Worm (Caenorhabditis elegans) whole organism, L4 larva: ENCODE data around the gene brap-2.

Experiments used
- F10B5.3 ChIP-seq: sonication (generic microtip); optimal IDR thresholded peaks from 2 replicates; lab custom pipeline; 2016; ENCODE audit warnings: mild to moderate bottlenecking, missing genetic modification characterization, missing compliant biosample characterization
- T20F7.1 ChIP-seq: fragments of 200-800 bp; sonication (Bioruptor generic); optimal IDR thresholded peaks from 2 replicates; lab custom pipeline; 2018; ENCODE audit warnings: mild to moderate bottlenecking, missing genetic modification characterization, missing compliant biosample characterization
- Y75B8A.6 ChIP-seq: fragments of 200-800 bp; sonication (Bioruptor generic); IDR thresholded peaks from 2 replicates; pipeline ENCODE4 v1.3.6; 2022; ENCODE audit warnings: missing genetic modification reagents, missing genetic modification characterization, missing compliant biosample characterization
- ZK337.2 ChIP-seq: fragments of 200-800 bp; sonication (Bioruptor generic); IDR thresholded peaks from 2 replicates; pipeline ENCODE4 v1.3.6; 2022; ENCODE audit warnings: missing genetic modification reagents, missing genetic modification characterization, missing compliant biosample characterization
- ZK546.5 ChIP-seq, 2 experiments: sonication (generic microtip); optimal IDR thresholded peaks; 2 replicates each; lab custom pipeline; 2017; ENCODE audit warnings: missing biosample characterization in 2 of 2, missing genetic modification characterization in 2 of 2
- aha-1 ChIP-seq: fragments of 150-350 bp; peaks from one replicate; lab custom pipeline; 2014; ENCODE audit warnings: missing biosample characterization, missing genetic modification characterization
- ama-1 ChIP-seq: fragments of 150-350 bp; optimal IDR thresholded peaks from 2 replicates; lab custom pipeline; 2014; ENCODE audit warnings: inconsistent platforms, mixed read lengths
- ceh-28 ChIP-seq: fragments of 150-350 bp; optimal IDR thresholded peaks from 2 replicates; lab custom pipeline; 2014; ENCODE audit warnings: missing biosample characterization, missing genetic modification reagents, missing genetic modification characterization
- ceh-32 ChIP-seq: sonication (generic microtip); optimal IDR thresholded peaks from 2 replicates; lab custom pipeline; 2016; ENCODE audit warnings: mild to moderate bottlenecking, missing genetic modification characterization, missing compliant biosample characterization; ENCODE audit not compliant: poor library complexity
- ceh-82 ChIP-seq: sonication (generic microtip); optimal IDR thresholded peaks from 2 replicates; lab custom pipeline; 2017; ENCODE audit warnings: missing biosample characterization, missing genetic modification characterization
- cey-2 ChIP-seq: sonication (generic microtip); optimal IDR thresholded peaks from 3 replicates; lab custom pipeline; 2017; ENCODE audit warnings: missing genetic modification characterization, mild to moderate bottlenecking, missing compliant biosample characterization, antibody characterized with exemption, borderline replicate concordance; ENCODE audit not compliant: insufficient read depth
- daf-16 ChIP-seq, 3 experiments: sonication (generic microtip); optimal IDR thresholded peaks; 2 replicates each; lab custom pipeline; 2016 to 2017; ENCODE audit warnings: missing genetic modification characterization in 3 of 3, missing genetic modification reagents in 3 of 3, mild to moderate bottlenecking in 2 of 3, missing compliant biosample characterization in 2 of 3, missing biosample characterization in 1 of 3, moderate library complexity in 1 of 3
- daf-8 ChIP-seq: fragments of 200-800 bp; sonication (Bioruptor generic); IDR thresholded peaks from 2 replicates; pipeline ENCODE4 v1.3.6; 2022; ENCODE audit warnings: missing genetic modification characterization, missing compliant biosample characterization
- dmd-6 ChIP-seq: fragments of 200-800 bp; sonication (Bioruptor generic); IDR thresholded peaks from 2 replicates; pipeline ENCODE4 v1.3.6; 2022; ENCODE audit warnings: missing genetic modification reagents, missing genetic modification characterization, missing compliant biosample characterization
- dpl-1 ChIP-seq: fragments of 150-350 bp; optimal IDR thresholded peaks from 2 replicates; lab custom pipeline; 2014; ENCODE audit warnings: missing biosample characterization, missing genetic modification reagents, missing genetic modification characterization
- fkh-10 ChIP-seq: fragments of 150-350 bp; optimal IDR thresholded peaks from 2 replicates; lab custom pipeline; 2014; ENCODE audit warnings: missing biosample characterization, missing genetic modification reagents, missing genetic modification characterization
- fos-1 ChIP-seq: fragments of 150-350 bp; optimal IDR thresholded peaks from 2 replicates; lab custom pipeline; 2014; ENCODE audit warnings: missing biosample characterization, missing genetic modification characterization
- gei-8 ChIP-seq: fragments of 200-800 bp; sonication (Bioruptor generic); optimal IDR thresholded peaks from 2 replicates; lab custom pipeline; 2018; ENCODE audit warnings: mild to moderate bottlenecking, missing genetic modification characterization, missing compliant biosample characterization
- lin-15B ChIP-seq: fragments of 150-350 bp; sonication (generic microtip); optimal IDR thresholded peaks from 3 replicates; lab custom pipeline; 2014; ENCODE audit warnings: missing biosample characterization, missing genetic modification characterization
- lin-29 ChIP-seq: fragments of 200-800 bp; sonication (Bioruptor generic); IDR thresholded peaks from 2 replicates; pipeline ENCODE4 v1.3.6; 2022; ENCODE audit warnings: missing genetic modification reagents, missing genetic modification characterization, missing compliant biosample characterization
- mdl-1 ChIP-seq, 2 experiments: fragments of 150-350 bp in 1 of 2; sonication (generic microtip) in 1 of 2; optimal IDR thresholded peaks; 2 replicates each; lab custom pipeline; 2014 to 2017; ENCODE audit warnings: missing biosample characterization in 2 of 2, missing genetic modification characterization in 2 of 2
- mep-1 ChIP-seq: fragments of 150-350 bp; sonication (generic microtip); optimal IDR thresholded peaks from 3 replicates; lab custom pipeline; 2014; ENCODE audit warnings: missing biosample characterization, missing genetic modification characterization
- mxl-2 ChIP-seq: fragments of 200-800 bp; sonication (Bioruptor generic); conservative IDR thresholded peaks from 2 replicates; pipeline ENCODE4 v1.3.6; 2022; ENCODE audit warnings: missing genetic modification reagents, missing genetic modification characterization, missing compliant biosample characterization
- mxl-3 ChIP-seq: fragments of 200-800 bp; sonication (Bioruptor generic); optimal IDR thresholded peaks from 2 replicates; lab custom pipeline; 2018; ENCODE audit warnings: mild to moderate bottlenecking, missing genetic modification characterization, missing compliant biosample characterization
- nhr-102 ChIP-seq: sonication (generic microtip); optimal IDR thresholded peaks from 2 replicates; lab custom pipeline; 2016; ENCODE audit warnings: mild to moderate bottlenecking, missing genetic modification characterization, moderate library complexity, missing compliant biosample characterization
- nhr-11 ChIP-seq: fragments of 150-350 bp; optimal IDR thresholded peaks from 2 replicates; lab custom pipeline; 2014; ENCODE audit warnings: missing biosample characterization, missing genetic modification characterization
- nhr-111 ChIP-seq: fragments of 200-800 bp; sonication (Bioruptor generic); optimal IDR thresholded peaks from 2 replicates; lab custom pipeline; 2018; ENCODE audit warnings: mild to moderate bottlenecking, missing genetic modification characterization, missing compliant biosample characterization
- nhr-237 ChIP-seq: sonication (generic microtip); optimal IDR thresholded peaks from 2 replicates; lab custom pipeline; 2017; ENCODE audit warnings: missing biosample characterization, missing genetic modification characterization
- nhr-48 ChIP-seq: sonication (generic microtip); optimal IDR thresholded peaks from 2 replicates; lab custom pipeline; 2016; ENCODE audit warnings: mild to moderate bottlenecking, missing genetic modification characterization, missing compliant biosample characterization
- nhr-6 ChIP-seq: fragments of 150-350 bp; optimal IDR thresholded peaks from 2 replicates; lab custom pipeline; 2014; ENCODE audit warnings: missing biosample characterization, missing genetic modification characterization
- php-3 ChIP-seq: fragments of 200-800 bp; sonication (Bioruptor generic); IDR thresholded peaks from 2 replicates; pipeline ENCODE4 v1.3.6; 2022; ENCODE audit warnings: missing genetic modification reagents, missing genetic modification characterization, missing compliant biosample characterization
- pqm-1 ChIP-seq: sonication (generic microtip); optimal IDR thresholded peaks from 2 replicates; lab custom pipeline; 2017; ENCODE audit warnings: missing biosample characterization, missing genetic modification characterization
- saeg-2 ChIP-seq: fragments of 200-800 bp; sonication (Bioruptor generic); IDR thresholded peaks from 2 replicates; pipeline ENCODE4 v1.3.6; 2022; ENCODE audit warnings: missing genetic modification reagents, missing genetic modification characterization, missing compliant biosample characterization
- sdz-12 ChIP-seq: fragments of 200-800 bp; sonication (Bioruptor generic); optimal IDR thresholded peaks from 2 replicates; lab custom pipeline; 2018; ENCODE audit warnings: mild to moderate bottlenecking, missing genetic modification characterization, missing compliant biosample characterization
- skn-1 ChIP-seq: fragments of 150-350 bp; optimal IDR thresholded peaks from 2 replicates; lab custom pipeline; 2014; ENCODE audit warnings: missing biosample characterization, missing genetic modification characterization
- snpc-1.2 ChIP-seq: fragments of 200-800 bp; sonication (Bioruptor generic); IDR thresholded peaks from 2 replicates; pipeline ENCODE4 v1.3.6; 2022; ENCODE audit warnings: missing genetic modification reagents, missing genetic modification characterization, missing compliant biosample characterization
- unc-130 ChIP-seq: sonication (generic microtip); optimal IDR thresholded peaks from 2 replicates; lab custom pipeline; 2016; ENCODE audit warnings: missing genetic modification reagents, missing genetic modification characterization, missing compliant biosample characterization
- unc-39 ChIP-seq: sonication (generic microtip); optimal IDR thresholded peaks from 2 replicates; lab custom pipeline; 2017; ENCODE audit warnings: missing biosample characterization, missing genetic modification characterization
- unc-62 ChIP-seq, 3 experiments: fragments of 150-350 bp in 1 of 3; sonication (generic microtip); optimal IDR thresholded peaks in 2 of 3; peaks in 1 of 3; 1 replicate in 1 of 3; 2 replicates in 2 of 3; lab custom pipeline; 2014 to 2017; ENCODE audit warnings: missing biosample characterization in 3 of 3, missing genetic modification characterization in 3 of 3, missing genetic modification reagents in 3 of 3, missing genotype in 1 of 3
- zfp-2 ChIP-seq: sonication (generic microtip); optimal IDR thresholded peaks from 2 replicates; lab custom pipeline; 2016; ENCODE audit warnings: mild to moderate bottlenecking, missing genetic modification characterization, missing compliant biosample characterization

Gene brap-2

DNA sequence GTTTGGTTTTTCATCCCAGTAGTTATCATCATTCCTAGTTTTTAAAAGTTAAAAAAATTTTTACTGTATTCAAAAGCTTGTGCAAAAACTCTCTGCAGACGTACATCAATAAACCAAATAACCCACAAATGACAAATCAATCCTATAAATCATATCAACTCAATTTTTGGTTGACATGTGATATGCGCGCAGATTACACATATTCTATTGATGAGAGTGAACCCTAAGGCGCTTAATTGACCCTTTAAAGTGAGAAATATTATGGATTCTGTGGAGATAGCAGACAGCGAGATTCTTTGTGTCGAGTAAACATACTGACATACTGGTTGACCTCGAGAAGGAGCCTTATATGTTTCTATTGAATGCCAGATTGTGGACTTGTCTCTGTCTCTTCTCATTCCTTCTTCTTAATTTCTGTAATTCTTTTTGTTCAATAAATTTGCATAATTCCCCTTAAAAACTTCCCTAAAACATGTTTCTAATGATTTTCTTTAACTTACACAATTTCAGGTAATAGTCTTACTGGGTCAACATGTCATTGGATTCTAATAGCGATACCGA, 23.3 kb upstream of the brap-2 start, which contains the start of gene EEED8.2:
EEED8.2 (plus strand) TSS at position 511 of the 561 bp plus-strand sequence.
- TF ChIP-seq gei-8 (GFP tag; lab: Kevin White, UChicago) (no peak), dmd-6 (no peak), unc-62 (GFP tag; optimal IDR thresholded peaks at IDR 0.05 in 1 of 2; lab: Kevin White, UChicago) (peak in 1 of 2 experiments; percentile 90), unc-62 (tag; optimal IDR thresholded peaks at IDR 0.05; lab: Kevin White, UChicago) (no peak), Y75B8A.6 (no peak), F10B5.3 (no peak)

DNA sequence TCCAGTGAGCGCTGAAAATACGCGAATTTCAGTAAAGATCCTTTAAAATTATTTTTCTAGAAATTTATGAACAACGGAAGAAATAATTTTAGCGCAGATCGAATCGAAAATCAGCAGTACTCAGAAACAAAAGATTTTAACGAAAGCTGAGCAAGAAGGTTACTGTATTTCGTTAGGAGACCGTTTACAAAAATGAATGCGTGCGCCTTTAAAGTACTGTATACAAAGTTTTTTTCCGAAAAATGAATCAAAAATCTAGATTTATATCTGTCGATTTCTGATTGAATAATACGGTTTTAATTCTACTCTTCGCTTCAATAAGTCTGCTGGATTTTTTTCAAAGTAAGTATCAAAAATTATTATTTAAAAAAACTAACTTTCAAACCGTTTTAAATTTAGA, 21.1 kb upstream of the brap-2 start, which contains the start of the genes EEED8.14 and EEED8.3:
EEED8.14 (minus strand) TSS at position 13 of the 400 bp plus-strand sequence.
EEED8.3 (plus strand) TSS at position 237 of the 400 bp plus-strand sequence.
- TF ChIP-seq ama-1 (lab: Kevin White, UChicago), result no peak
- no peak for TF ChIP-seq unc-39 (tag; lab: Kevin White, UChicago)
- TF ChIP-seq nhr-237, result no peak
- no peak for TF ChIP-seq skn-1 (tag; lab: Kevin White, UChicago)
- TF ChIP-seq ZK546.5 (tag; optimal IDR thresholded peaks at IDR 0.05; lab: Kevin White, UChicago), result no peak
- no peak for TF ChIP-seq T20F7.1
- TF ChIP-seq, all 104 proteins: peak for 0

DNA sequence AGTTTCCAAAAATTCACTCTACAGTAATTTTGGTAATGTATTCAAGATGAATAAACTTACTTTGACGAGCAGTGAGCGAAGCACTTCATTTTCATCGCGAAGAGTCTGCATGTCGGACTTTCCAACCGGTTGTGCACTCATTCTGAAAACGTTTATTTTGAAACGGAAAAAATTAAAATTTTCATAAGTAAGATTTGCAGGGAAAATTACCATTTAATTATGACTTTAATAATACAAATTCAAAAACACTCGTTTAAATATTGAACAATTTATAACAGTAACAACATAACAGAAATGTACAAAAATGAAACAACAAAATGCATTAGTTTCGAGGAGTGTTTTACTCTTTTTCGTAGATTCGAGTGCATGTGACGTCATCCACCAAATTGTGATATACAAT, 19.5 kb upstream of the brap-2 start, which contains the start of the genes EEED8.13 and EEED8.18:
EEED8.13 (minus strand) TSS at position 101 of the 400 bp plus-strand sequence.
EEED8.18 (minus strand) TSS at position 144 of the 400 bp plus-strand sequence.
- no peak for TF ChIP-seq mdl-1 (tag; optimal IDR thresholded peaks at IDR 0.05; lab: Kevin White, UChicago)
- TF ChIP-seq cey-2 (tag; lab: Kevin White, UChicago), result no peak
- TF ChIP-seq nhr-48, result no peak
- no peak for TF ChIP-seq nhr-6
- TF ChIP-seq ceh-32, result no peak
- no peak for TF ChIP-seq fkh-10 (GFP tag; lab: Kevin White, UChicago)
- no peak for TF ChIP-seq dmd-6
- TF ChIP-seq daf-16 (GFP tag; optimal IDR thresholded peaks at IDR 0.05; lab: Kevin White, UChicago), result no peak
- no peak for TF ChIP-seq daf-16 (tag; optimal IDR thresholded peaks at IDR 0.05; lab: Kevin White, UChicago)
- TF ChIP-seq sdz-12, result no peak
- TF ChIP-seq ceh-28, result no peak
- no peak for TF ChIP-seq aha-1 (tag; lab: Kevin White, UChicago)

DNA sequence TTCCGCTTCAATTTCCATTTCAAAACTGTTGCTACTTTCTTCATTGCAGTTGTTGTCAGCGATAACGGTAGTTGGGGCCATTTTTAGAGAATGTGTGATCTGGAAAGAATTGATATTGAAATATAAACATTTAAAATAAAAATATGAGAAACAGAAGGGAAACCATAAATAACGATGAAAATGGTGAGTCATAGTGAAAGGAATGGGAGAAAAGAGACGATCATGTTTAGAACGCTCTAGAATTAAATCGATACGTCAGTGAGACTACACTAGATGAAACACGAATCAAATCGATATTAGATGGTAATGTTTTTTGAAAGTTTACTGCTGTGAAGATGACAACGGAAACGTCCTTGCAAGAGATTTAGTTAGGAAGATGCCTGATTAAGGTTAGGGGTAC, 15.9 kb upstream of the brap-2 start, which contains the start of the genes EEED8.12 and EEED8.4:
EEED8.12 (minus strand) TSS at position 101 of the 400 bp plus-strand sequence.
EEED8.4 (plus strand) TSS at position 396 of the 400 bp plus-strand sequence.
- no peak for TF ChIP-seq lin-29 (GFP tag; lab: Robert Waterston, UW)
- no peak for TF ChIP-seq php-3 (GFP tag; lab: Robert Waterston, UW)
- no peak for TF ChIP-seq daf-8 (GFP tag; lab: Robert Waterston, UW)
- no peak for TF ChIP-seq lin-15B (tag; lab: Kevin White, UChicago)
- TF ChIP-seq Y75B8A.6, result no peak
- TF ChIP-seq saeg-2 (GFP tag; lab: Robert Waterston, UW), result no peak
- TF ChIP-seq unc-130, result no peak
- TF ChIP-seq ceh-28, result no peak
- TF ChIP-seq nhr-111 (GFP tag; lab: Kevin White, UChicago), result no peak
- no peak for TF ChIP-seq fos-1 (tag; lab: Kevin White, UChicago)
- TF ChIP-seq fkh-10 (GFP tag; lab: Kevin White, UChicago), result no peak
- TF ChIP-seq skn-1 (tag; lab: Kevin White, UChicago), result no peak
- no peak for TF ChIP-seq pqm-1 (tag; lab: Kevin White, UChicago)
- TF ChIP-seq T20F7.1, result no peak
- TF ChIP-seq mxl-2, result no peak

DNA sequence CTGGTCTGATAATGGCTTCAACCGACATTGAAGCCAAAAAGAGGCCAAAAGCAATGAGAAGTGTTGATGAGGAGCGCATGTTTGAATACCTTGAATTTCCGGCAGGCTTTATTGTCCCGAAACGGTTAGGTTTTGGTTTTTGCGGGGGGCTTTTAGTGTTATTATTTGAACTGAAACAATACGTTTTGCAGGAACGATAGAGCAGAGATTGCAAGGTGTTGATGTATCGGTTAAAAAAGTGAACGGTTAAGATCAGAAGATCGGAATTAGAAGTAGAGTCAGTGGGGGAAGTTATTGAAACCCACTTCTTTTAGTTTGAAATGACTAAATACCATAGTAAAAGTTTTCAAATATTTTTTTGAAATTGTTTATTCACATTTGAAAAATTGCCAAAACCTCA, 14.6 kb upstream of the brap-2 start, which contains the start of gene clec-141:
clec-141 (minus strand) TSS at position 101 of the 400 bp plus-strand sequence.
- TF ChIP-seq nhr-11, result no peak
- TF ChIP-seq ZK337.2 (GFP tag; lab: Robert Waterston, UW), result no peak
- no peak for TF ChIP-seq mep-1 (tag; lab: Kevin White, UChicago)
- no peak for TF ChIP-seq ceh-82 (tag; lab: Kevin White, UChicago)
- TF ChIP-seq gei-8 (GFP tag; lab: Kevin White, UChicago), result no peak
- TF ChIP-seq dpl-1 (GFP tag; lab: Kevin White, UChicago), result no peak
- no peak for TF ChIP-seq nhr-102
- no peak for TF ChIP-seq snpc-1.2 (GFP tag; lab: Robert Waterston, UW)
- no peak for TF ChIP-seq zfp-2
- no peak for TF ChIP-seq mxl-3 (GFP tag; lab: Kevin White, UChicago)
